Worm (Caenorhabditis elegans) whole organism, L1 larva: ENCODE measurements around the gene unc-97.

Experiments used
- aly-2 ChIP-seq: fragments of 150-350 bp; optimal IDR thresholded peaks from 2 replicates; lab custom pipeline; 2014; ENCODE audit warnings: missing biosample characterization, missing genetic modification characterization
- lir-3 ChIP-seq: sonication (generic microtip); optimal IDR thresholded peaks from 2 replicates; lab custom pipeline; 2016; ENCODE audit warnings: mild to moderate bottlenecking, missing genetic modification characterization, moderate library complexity, missing compliant biosample characterization; ENCODE audit not compliant: poor library complexity
- lsy-2 ChIP-seq, 2 experiments: fragments of 150-350 bp; optimal IDR thresholded peaks; 2 replicates each; lab custom pipeline; 2014; ENCODE audit warnings: missing biosample characterization in 2 of 2, missing genetic modification characterization in 2 of 2
- nhr-11 ChIP-seq: fragments of 150-350 bp; optimal IDR thresholded peaks from 2 replicates; lab custom pipeline; 2014; ENCODE audit warnings: missing biosample characterization, missing genetic modification characterization
- nhr-12 ChIP-seq: sonication (generic microtip); optimal IDR thresholded peaks from 2 replicates; lab custom pipeline; 2017; ENCODE audit warnings: missing biosample characterization, missing genetic modification characterization
- skn-1 ChIP-seq: fragments of 150-350 bp; optimal IDR thresholded peaks from 2 replicates; lab custom pipeline; 2014; ENCODE audit warnings: missing biosample characterization, missing genetic modification characterization
- snpc-4 ChIP-seq: fragments of 150-350 bp; optimal IDR thresholded peaks from 2 replicates; lab custom pipeline; 2014; ENCODE audit warnings: missing biosample characterization, missing genetic modification characterization
- zag-1 ChIP-seq: fragments of 150-350 bp; optimal IDR thresholded peaks from 2 replicates; lab custom pipeline; 2014; ENCODE audit warnings: missing biosample characterization, missing genetic modification characterization
- ztf-11 ChIP-seq, 2 experiments: sonication (generic microtip); optimal IDR thresholded peaks; 2 replicates each; lab custom pipeline; 2016 to 2017; ENCODE audit warnings: missing genetic modification characterization in 2 of 2, missing biosample characterization in 1 of 2, missing compliant biosample characterization in 1 of 2

DNA sequence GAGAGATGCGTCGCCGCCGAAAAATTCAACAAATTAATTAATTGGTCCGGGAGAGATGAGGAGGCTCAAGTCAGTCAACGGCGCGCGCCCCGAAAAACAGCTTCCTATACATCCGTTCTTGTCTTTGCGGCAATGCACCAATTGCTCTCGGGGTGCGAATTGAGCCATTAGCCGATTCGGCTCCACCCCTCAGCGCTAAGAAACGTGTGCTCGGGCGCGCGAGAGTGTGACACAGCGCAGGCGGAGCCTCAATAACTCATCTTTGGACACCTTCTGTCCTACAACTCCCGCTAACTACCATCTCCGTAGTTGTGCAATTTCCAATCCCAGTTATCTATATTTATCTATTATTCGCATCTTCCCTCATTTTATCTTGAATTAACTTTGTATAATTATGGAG, 20.3 kb upstream of the unc-97 start:
- TF ChIP-seq snpc-4, result no peak
- TF ChIP-seq aly-2 (tag; lab: Kevin White, UChicago), result no peak
- no peak for TF ChIP-seq nhr-12
- no peak for TF ChIP-seq zag-1 (tag; lab: Kevin White, UChicago)
- TF ChIP-seq nhr-11, result no peak
- no peak for TF ChIP-seq lsy-2 (tag; optimal IDR thresholded peaks at IDR 0.05; lab: Kevin White, UChicago)
- TF ChIP-seq skn-1 (tag; lab: Kevin White, UChicago), result no peak
- TF ChIP-seq ztf-11 (tag; optimal IDR thresholded peaks at IDR 0.05; lab: Kevin White, UChicago), result no peak
- no peak for TF ChIP-seq lir-3
